Worm (Caenorhabditis elegans): ENCODE results near the gene fbxa-77.

Gene fbxa-77

DNA sequence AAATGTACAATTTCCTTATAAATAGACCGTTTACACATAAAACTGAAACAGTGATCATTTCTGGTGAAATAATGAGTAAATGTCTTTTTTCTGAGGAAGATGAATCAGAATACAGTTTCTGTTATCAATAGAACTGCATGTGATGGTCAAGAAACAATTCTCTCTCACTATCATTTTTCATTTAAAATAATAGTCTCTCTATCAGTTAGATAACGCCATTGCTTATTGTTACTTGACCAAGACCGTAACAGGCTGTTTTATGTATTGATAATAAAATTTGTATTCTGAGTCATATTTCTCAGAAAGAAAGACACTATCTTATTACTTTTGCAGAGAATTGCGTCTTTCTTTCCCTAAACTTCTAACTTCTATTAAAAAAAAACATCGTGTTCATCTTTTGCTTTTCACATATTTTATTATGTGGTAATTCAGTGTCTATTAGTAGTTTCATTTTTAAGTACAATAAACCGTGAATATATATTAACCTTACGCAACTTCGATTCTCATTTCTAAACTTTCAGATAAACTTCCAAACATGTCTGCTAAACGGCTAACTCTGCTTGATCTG is 46.0 kb downstream of the fbxa-77 start, which contains the start of gene fbxa-35:
fbxa-35 (plus strand) TSS at position 518 of the 568 bp plus-strand sequence.
- TF ChIP-seq nhr-77 (tag; optimal IDR thresholded peaks at IDR 0.05): peak; percentile 54
- TF ChIP-seq pqm-1 (tag; optimal IDR thresholded peaks at IDR 0.05): peak; percentile 79
- no peak for TF ChIP-seq spr-1 (tag; optimal IDR thresholded peaks at IDR 0.05)
- no peak for TF ChIP-seq T26A8.4 (GFP tag; IDR thresholded peaks at IDR 0.05)
- no peak for TF ChIP-seq lim-7 (GFP tag; IDR thresholded peaks at IDR 0.05)
- TF ChIP-seq nhr-111 (GFP tag; optimal IDR thresholded peaks at IDR 0.05): no peak
- TF ChIP-seq lin-15B (tag; optimal IDR thresholded peaks at IDR 0.05): no peak
- TF ChIP-seq unc-62 (GFP tag; optimal IDR thresholded peaks at IDR 0.05 in 1 of 2): peak in 1 of 2 experiments; percentile 85
- TF ChIP-seq unc-62 (tag; optimal IDR thresholded peaks at IDR 0.05): no peak
- no peak for TF ChIP-seq F10B5.3 (tag; optimal IDR thresholded peaks at IDR 0.05)
- TF ChIP-seq daf-8 (GFP tag; IDR thresholded peaks at IDR 0.05): no peak
- no peak for TF ChIP-seq lin-39 (tag; optimal IDR thresholded peaks at IDR 0.05)
- no peak for TF ChIP-seq daf-16 (GFP tag; optimal IDR thresholded peaks at IDR 0.05)
- peak; percentile 45 for TF ChIP-seq daf-16 (tag; optimal IDR thresholded peaks at IDR 0.05)
- no peak for TF ChIP-seq unc-130 (GFP tag; optimal IDR thresholded peaks at IDR 0.05)
- peak; percentile 65 for TF ChIP-seq nhr-28 (tag; optimal IDR thresholded peaks at IDR 0.05)

DNA sequence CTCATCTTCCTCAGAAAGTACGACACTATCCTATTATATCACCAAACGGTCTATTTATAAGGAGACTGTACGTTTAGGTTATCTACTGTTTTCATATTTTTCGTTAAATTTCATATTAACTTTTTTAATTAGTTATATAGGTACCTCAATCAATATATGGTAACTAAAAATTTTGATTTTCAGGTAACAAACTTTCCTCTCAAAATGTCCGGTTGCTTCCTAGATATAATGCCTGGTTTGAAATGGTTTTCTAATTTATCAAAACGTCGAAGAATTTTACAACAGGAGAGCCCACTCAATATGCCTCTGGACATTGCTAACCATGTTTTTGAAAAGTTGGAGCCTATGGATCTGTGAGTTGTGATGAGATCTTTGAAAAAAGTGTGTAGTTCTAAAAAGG is 48.3 kb downstream of the fbxa-77 start, which contains the start of gene fbxa-28:
fbxa-28 (plus strand) TSS at position 301 of the 400 bp plus-strand sequence.
- no peak for TF ChIP-seq hlh-11 (tag; optimal IDR thresholded peaks at IDR 0.05)
- TF ChIP-seq nhr-25 (tag; optimal IDR thresholded peaks at IDR 0.05; ENCODE audit: borderline replicate concordance, insufficient read depth): no peak
- no peak for TF ChIP-seq ZK546.5 (tag; optimal IDR thresholded peaks at IDR 0.05)
- no peak for TF ChIP-seq F44E2.7 (GFP tag; IDR thresholded peaks at IDR 0.05)
- TF ChIP-seq dmd-9 (GFP tag; IDR thresholded peaks at IDR 0.05): no peak
- no peak for TF ChIP-seq fkh-10 (GFP tag; optimal IDR thresholded peaks at IDR 0.05)
- no peak for TF ChIP-seq jun-1 (tag; optimal IDR thresholded peaks at IDR 0.05)
- TF ChIP-seq ceh-44 (GFP tag; IDR thresholded peaks at IDR 0.05): no peak
- TF ChIP-seq ceh-28 (tag; optimal IDR thresholded peaks at IDR 0.05): no peak

All from whole organism, L4 larva.